Worm (Caenorhabditis elegans): Measurements from ENCODE around the gene T20D4.7.

- TF ChIP-seq nhr-76 (tag; optimal IDR thresholded peaks at IDR 0.05) = no peak
- no peak for TF ChIP-seq elt-1 (tag; optimal IDR thresholded peaks at IDR 0.05; ENCODE audit: borderline replicate concordance, insufficient read depth)
- TF ChIP-seq unc-62 (GFP tag; optimal IDR thresholded peaks at IDR 0.05) = no peak
- no peak for TF ChIP-seq snpc-4 (tag; optimal IDR thresholded peaks at IDR 0.05)
- TF ChIP-seq mls-2 (tag; optimal IDR thresholded peaks at IDR 0.05) = no peak
- no peak for TF ChIP-seq lin-13 (tag; optimal IDR thresholded peaks at IDR 0.05)
Measured at ce11 chrV:3444777-3445089, 36.0 kb downstream of the T20D4.7 start, which contains the start of gene cfz-2.

All from whole organism, mixed stage, embryonic.